Worm (Caenorhabditis elegans): ENCODE measurements around the gene cpg-4.

Gene cpg-4

ce11 chrV:6017630-6018029 is 21.4 kb downstream of the cpg-4 start, which contains the start of the genes rpt-2 and aps-1 (continued):
- TF ChIP-seq lsy-2 (tag; optimal IDR thresholded peaks at IDR 0.05) (peak in 1 of 2 experiments; percentile 91), nhr-25 (tag; optimal IDR thresholded peaks at IDR 0.05; ENCODE audit: borderline replicate concordance, insufficient read depth) (peak; percentile 21), lin-29 (GFP tag; IDR thresholded peaks at IDR 0.05) (no peak), snpc-4 (tag; optimal IDR thresholded peaks at IDR 0.05) (no peak), pqm-1 (tag; optimal IDR thresholded peaks at IDR 0.05) (peak; percentile 8), hlh-30 (tag; optimal IDR thresholded peaks at IDR 0.05; ENCODE audit: insufficient read depth) (peak; percentile 89), unc-39 (tag; optimal IDR thresholded peaks at IDR 0.05) (no peak), aly-2 (tag; optimal IDR thresholded peaks at IDR 0.05) (no peak), Y48G9A.11 (GFP tag; IDR thresholded peaks at IDR 0.05) (peak; percentile 92), nhr-237 (tag; optimal IDR thresholded peaks at IDR 0.05) (no peak), ces-1 (GFP tag; optimal IDR thresholded peaks at IDR 0.05) (no peak), attf-4 (tag; optimal IDR thresholded peaks at IDR 0.05) (no peak), zfp-3 (GFP tag; conservative IDR thresholded peaks at IDR 0.05) (no peak), F49E8.2 (tag; optimal IDR thresholded peaks at IDR 0.05; ENCODE audit: borderline replicate concordance) (no peak), dmd-8 (GFP tag; IDR thresholded peaks at IDR 0.05) (no peak), daf-12 (tag; optimal IDR thresholded peaks at IDR 0.05) (no peak), arid-1 (GFP tag; conservative IDR thresholded peaks at IDR 0.05) (no peak), nhr-102 (tag; optimal IDR thresholded peaks at IDR 0.05) (no peak), lin-1 (GFP tag; IDR thresholded peaks at IDR 0.05) (no peak), cey-2 (tag; optimal IDR thresholded peaks at IDR 0.05; ENCODE audit: borderline replicate concordance, insufficient read depth) (no peak), ceh-20 (GFP tag; IDR thresholded peaks at IDR 0.05) (no peak), zip-11 (GFP tag; IDR thresholded peaks at IDR 0.05) (no peak), ztf-11 (tag; optimal IDR thresholded peaks at IDR 0.05) (no peak), nhr-41 (GFP tag; IDR thresholded peaks at IDR 0.05) (no peak), nhr-77 (tag; optimal IDR thresholded peaks at IDR 0.05) (peak; percentile 66), lir-3 (tag; optimal IDR thresholded peaks at IDR 0.05) (no peak), lim-7 (GFP tag; IDR thresholded peaks at IDR 0.05) (no peak), nhr-11 (tag; optimal IDR thresholded peaks at IDR 0.05) (peak; percentile 61), nhr-76 (tag; optimal IDR thresholded peaks at IDR 0.05) (no peak), mxl-2 (GFP tag; conservative IDR thresholded peaks at IDR 0.05) (no peak), Y75B8A.6 (GFP tag; IDR thresholded peaks at IDR 0.05) (no peak), madf-5 (GFP tag; IDR thresholded peaks at IDR 0.05) (no peak), nhr-42 (GFP tag; IDR thresholded peaks at IDR 0.05) (no peak), gei-8 (GFP tag; optimal IDR thresholded peaks at IDR 0.05) (no peak), nhr-111 (GFP tag; optimal IDR thresholded peaks at IDR 0.05) (no peak), Y105C5A.15 (GFP tag; IDR thresholded peaks at IDR 0.05) (no peak), daf-8 (GFP tag; IDR thresholded peaks at IDR 0.05) (no peak), zip-2 (tag; optimal IDR thresholded peaks at IDR 0.05) (no peak), zag-1 (tag; optimal IDR thresholded peaks at IDR 0.05) (no peak), dmd-6 (GFP tag; IDR thresholded peaks at IDR 0.05) (peak; percentile 34), ZK546.5 (tag; optimal IDR thresholded peaks at IDR 0.05) (no peak), hlh-11 (tag; optimal IDR thresholded peaks at IDR 0.05) (peak; percentile 60), skn-1 (tag; optimal IDR thresholded peaks at IDR 0.05) (no peak), saeg-2 (GFP tag; IDR thresholded peaks at IDR 0.05) (no peak), pha-4 (GFP tag; IDR thresholded peaks at IDR 0.05) (no peak; the same call in 1 of the 2 replicates), pha-4 (tag; optimal IDR thresholded peaks at IDR 0.05) (peak; percentile 83), tra-1 (GFP tag; IDR thresholded peaks at IDR 0.05) (no peak), F44E2.7 (GFP tag; IDR thresholded peaks at IDR 0.05) (no peak), mep-1 (tag; optimal IDR thresholded peaks at IDR 0.05) (peak; percentile 85), ceh-32 (tag; optimal IDR thresholded peaks at IDR 0.05; ENCODE audit: poor library complexity) (no peak), dpl-1 (GFP tag; optimal IDR thresholded peaks at IDR 0.05) (peak; percentile 79), ZK337.2 (GFP tag; IDR thresholded peaks at IDR 0.05) (no peak), nhr-6 (tag; optimal IDR thresholded peaks at IDR 0.05) (peak; percentile 45)
